Worm (Caenorhabditis elegans) whole organism, late embryonic: ENCODE results near the gene C05C12.5.

Source experiments
- ceh-22 ChIP-seq: sonication (generic microtip); optimal IDR thresholded peaks from 2 replicates; lab custom pipeline; 2017; ENCODE audit warnings: missing biosample characterization, missing genetic modification characterization
- ceh-9 ChIP-seq: sonication (generic microtip); optimal IDR thresholded peaks from 2 replicates; lab custom pipeline; 2016; ENCODE audit warnings: mild to moderate bottlenecking, missing genetic modification characterization, inconsistent platforms, missing compliant biosample characterization
- elt-2 ChIP-seq: sonication (generic microtip); optimal IDR thresholded peaks from 2 replicates; lab custom pipeline; 2016; ENCODE audit warnings: missing genetic modification reagents, missing genetic modification characterization, missing compliant biosample characterization
- madf-2 ChIP-seq: sonication (generic microtip); optimal IDR thresholded peaks from 2 replicates; lab custom pipeline; 2017; ENCODE audit warnings: missing genetic modification characterization, missing compliant biosample characterization
- nhr-11 ChIP-seq: fragments of 150-350 bp; optimal IDR thresholded peaks from 2 replicates; lab custom pipeline; 2014; ENCODE audit warnings: missing biosample characterization, missing genetic modification characterization
- tbx-2 ChIP-seq: sonication (generic microtip); optimal IDR thresholded peaks from 2 replicates; lab custom pipeline; 2016; ENCODE audit warnings: missing genetic modification characterization, missing compliant biosample characterization

DNA sequence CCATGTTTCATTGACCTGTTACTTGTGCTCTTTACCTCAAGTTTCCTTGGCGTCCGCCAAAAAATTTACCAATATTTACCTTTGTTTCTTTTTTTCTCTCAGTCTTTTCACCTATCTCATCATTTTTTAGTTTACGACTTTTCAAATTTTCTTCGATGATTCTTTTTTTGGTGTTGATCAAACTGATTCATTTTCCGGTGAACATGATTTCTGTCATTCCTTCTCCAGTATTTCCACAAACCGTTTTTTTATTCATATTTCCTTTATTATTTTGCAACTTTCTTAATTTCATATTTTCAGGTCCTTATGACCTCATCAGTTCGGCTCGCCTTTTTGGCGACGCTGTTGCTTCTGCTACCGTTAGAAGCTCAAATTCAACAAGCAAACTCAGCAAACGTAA is 26.5 kb upstream of the C05C12.5 start, which contains the start of gene F54D1.6:
- TF ChIP-seq nhr-11: no peak
- TF ChIP-seq ceh-9 (tag; lab: Kevin White, UChicago): no peak
- TF ChIP-seq ceh-22 (tag; lab: Kevin White, UChicago): no peak
- TF ChIP-seq madf-2 (tag; lab: Kevin White, UChicago): no peak
- no peak for TF ChIP-seq tbx-2 (tag; lab: Kevin White, UChicago)
- no peak for TF ChIP-seq elt-2 (tag; lab: Kevin White, UChicago)
